Worm (Caenorhabditis elegans) whole organism, L2 larva: Measurements from ENCODE around the gene Y45F10D.16.

Experiments used
- C34F6.9 ChIP-seq: fragments of 150-350 bp; optimal IDR thresholded peaks from 2 replicates; lab custom pipeline; 2014; ENCODE audit warnings: missing biosample characterization, missing genetic modification characterization
- F13H6.1 ChIP-seq: sonication (generic microtip); optimal IDR thresholded peaks from 2 replicates; lab custom pipeline; 2016; ENCODE audit warnings: missing genetic modification characterization, missing compliant biosample characterization
- R02D3.7 ChIP-seq: fragments of 150-350 bp; optimal IDR thresholded peaks from 2 replicates; lab custom pipeline; 2014; ENCODE audit warnings: missing biosample characterization, missing genetic modification characterization
- Y55F3AM.14 ChIP-seq: fragments of 200-800 bp; sonication (Bioruptor generic); optimal IDR thresholded peaks from 2 replicates; lab custom pipeline; 2018; ENCODE audit warnings: mild to moderate bottlenecking, missing genetic modification characterization, missing compliant biosample characterization
- ZK546.5 ChIP-seq: sonication (generic microtip); optimal IDR thresholded peaks from 2 replicates; lab custom pipeline; 2017; ENCODE audit warnings: missing biosample characterization, missing genetic modification characterization
- alr-1 ChIP-seq: fragments of 150-350 bp; optimal IDR thresholded peaks from 2 replicates; lab custom pipeline; 2014; ENCODE audit warnings: missing biosample characterization, missing genetic modification characterization
- aly-2 ChIP-seq: fragments of 150-350 bp; optimal IDR thresholded peaks from 2 replicates; lab custom pipeline; 2014; ENCODE audit warnings: missing biosample characterization, missing genetic modification characterization
- ama-1 ChIP-seq: fragments of 150-350 bp; optimal IDR thresholded peaks from 2 replicates; lab custom pipeline; 2018; ENCODE audit warnings: inconsistent platforms
- blmp-1 ChIP-seq: sonication (generic microtip); optimal IDR thresholded peaks from 2 replicates; lab custom pipeline; 2017; ENCODE audit warnings: missing genetic modification characterization, mild to moderate bottlenecking, missing compliant biosample characterization, antibody characterized with exemption, moderate library complexity; ENCODE audit not compliant: insufficient read depth
- ceh-82 ChIP-seq: fragments of 150-350 bp; optimal IDR thresholded peaks from 2 replicates; lab custom pipeline; 2014; ENCODE audit warnings: missing biosample characterization, missing genetic modification characterization
- elt-1 ChIP-seq: fragments of 150-350 bp; optimal IDR thresholded peaks from 2 replicates; lab custom pipeline; 2014; ENCODE audit warnings: missing biosample characterization, missing genetic modification characterization
- elt-3 ChIP-seq: sonication (generic microtip); optimal IDR thresholded peaks from 2 replicates; lab custom pipeline; 2017; ENCODE audit warnings: missing biosample characterization, missing genetic modification characterization
- fos-1 ChIP-seq: fragments of 150-350 bp; optimal IDR thresholded peaks from 2 replicates; lab custom pipeline; 2014; ENCODE audit warnings: missing biosample characterization, missing genetic modification characterization
- lin-11 ChIP-seq: fragments of 150-350 bp; sonication (generic microtip); optimal IDR thresholded peaks from 2 replicates; lab custom pipeline; 2014; ENCODE audit warnings: missing biosample characterization, missing genetic modification characterization, inconsistent platforms, mixed read lengths
- lin-13 ChIP-seq: fragments of 150-350 bp; optimal IDR thresholded peaks from 2 replicates; lab custom pipeline; 2014; ENCODE audit warnings: missing biosample characterization, missing genetic modification reagents, missing genetic modification characterization
- lsy-2 ChIP-seq, 2 experiments: fragments of 150-350 bp in 1 of 2; sonication (generic microtip) in 1 of 2; optimal IDR thresholded peaks; 2 replicates each; lab custom pipeline; 2014 to 2017; ENCODE audit warnings: missing biosample characterization in 2 of 2, missing genetic modification characterization in 2 of 2
- mab-5 ChIP-seq: fragments of 150-350 bp; optimal IDR thresholded peaks from 2 replicates; lab custom pipeline; 2014; ENCODE audit warnings: missing biosample characterization, missing genetic modification characterization
- mbf-1 ChIP-seq: sonication (generic microtip); optimal IDR thresholded peaks from 2 replicates; lab custom pipeline; 2017; ENCODE audit warnings: missing biosample characterization, missing genetic modification characterization
- mdl-1 ChIP-seq, 2 experiments: fragments of 150-350 bp in 1 of 2; sonication (generic microtip) in 1 of 2; optimal IDR thresholded peaks; 2 replicates each; lab custom pipeline; 2017; ENCODE audit warnings: missing biosample characterization in 2 of 2, missing genetic modification characterization in 2 of 2
- nhr-12 ChIP-seq: fragments of 150-350 bp; optimal IDR thresholded peaks from 2 replicates; lab custom pipeline; 2014; ENCODE audit warnings: missing biosample characterization, missing genetic modification characterization
- nhr-129 ChIP-seq: fragments of 150-350 bp; optimal IDR thresholded peaks from 2 replicates; lab custom pipeline; 2014; ENCODE audit warnings: missing biosample characterization, missing genetic modification characterization
- nhr-21 ChIP-seq: fragments of 150-350 bp; optimal IDR thresholded peaks from 2 replicates; lab custom pipeline; 2014; ENCODE audit warnings: missing biosample characterization, missing genetic modification characterization
- nhr-237 ChIP-seq: fragments of 150-350 bp; optimal IDR thresholded peaks from 2 replicates; lab custom pipeline; 2014; ENCODE audit warnings: missing biosample characterization, missing genetic modification characterization
- nhr-25 ChIP-seq: fragments of 150-350 bp; sonication (generic microtip); optimal IDR thresholded peaks from 3 replicates; lab custom pipeline; 2014; ENCODE audit warnings: missing biosample characterization, missing genetic modification characterization
- peb-1 ChIP-seq: fragments of 150-350 bp; optimal IDR thresholded peaks from 2 replicates; lab custom pipeline; 2014; ENCODE audit warnings: missing biosample characterization, missing genetic modification characterization
- sem-4 ChIP-seq: fragments of 150-350 bp; optimal IDR thresholded peaks from 2 replicates; lab custom pipeline; 2014; ENCODE audit warnings: missing biosample characterization, missing genetic modification reagents, missing genetic modification characterization
- skn-1 ChIP-seq: sonication (generic microtip); optimal IDR thresholded peaks from 2 replicates; lab custom pipeline; 2017; ENCODE audit warnings: missing biosample characterization, missing genetic modification characterization
- sma-3 ChIP-seq: sonication (generic microtip); optimal IDR thresholded peaks from 2 replicates; lab custom pipeline; 2016; ENCODE audit warnings: missing genetic modification reagents, missing genetic modification characterization, missing compliant biosample characterization
- sma-9 ChIP-seq, 2 experiments: fragments of 150-350 bp in 1 of 2; sonication (generic microtip) in 1 of 2; optimal IDR thresholded peaks; 2 replicates each; lab custom pipeline; 2014 to 2016; ENCODE audit warnings: missing genetic modification characterization in 2 of 2, mild to moderate bottlenecking in 1 of 2, missing biosample characterization in 1 of 2, missing compliant biosample characterization in 1 of 2, missing genetic modification reagents in 1 of 2, moderate library complexity in 1 of 2
- unc-39 ChIP-seq: fragments of 150-350 bp; optimal IDR thresholded peaks from 2 replicates; lab custom pipeline; 2014; ENCODE audit warnings: missing biosample characterization, missing genetic modification characterization
- unc-55 ChIP-seq: fragments of 150-350 bp; sonication (generic microtip); optimal IDR thresholded peaks from 3 replicates; lab custom pipeline; 2014; ENCODE audit warnings: missing biosample characterization, missing genetic modification reagents, missing genetic modification characterization
- zag-1 ChIP-seq: fragments of 150-350 bp; optimal IDR thresholded peaks from 2 replicates; lab custom pipeline; 2014; ENCODE audit warnings: missing biosample characterization, missing genetic modification characterization
- ztf-1 ChIP-seq: fragments of 200-800 bp; sonication (Bioruptor generic); conservative IDR thresholded peaks from 2 replicates; pipeline ENCODE4 v1.3.6; 2022; ENCODE audit warnings: missing genetic modification characterization, missing compliant biosample characterization
- ztf-11 ChIP-seq: sonication (generic microtip); optimal IDR thresholded peaks from 2 replicates; lab custom pipeline; 2017; ENCODE audit warnings: missing biosample characterization, missing genetic modification characterization

The Y45F10D.16 gene

DNA sequence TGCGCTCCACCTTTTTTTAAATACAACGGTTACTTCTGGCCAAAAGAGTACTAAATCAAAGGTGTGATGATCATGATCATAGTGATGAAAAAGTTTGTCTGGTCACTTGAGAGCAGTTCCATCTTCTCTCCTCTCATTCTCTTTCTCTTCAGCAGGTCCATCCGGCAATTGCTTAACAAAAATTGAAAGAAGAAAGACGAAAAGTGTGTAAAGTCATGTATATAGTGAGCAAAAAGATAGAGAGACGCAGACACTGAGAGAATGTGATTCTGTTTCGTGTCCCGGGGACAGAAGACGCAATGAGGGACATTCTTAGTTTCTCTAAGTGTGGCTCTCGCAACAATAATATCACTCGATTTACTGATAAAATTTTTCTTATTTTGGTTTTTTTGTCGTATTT, 27.4 kb upstream of the Y45F10D.16 start:
- TF ChIP-seq sma-3 (GFP tag; lab: Kevin White, UChicago) (no peak), elt-1 (no peak), Y55F3AM.14 (no peak), F13H6.1 (tag; lab: Kevin White, UChicago) (peak; percentile 63), C34F6.9 (tag; lab: Kevin White, UChicago) (peak; percentile 13), skn-1 (no peak), nhr-129 (peak; percentile 87), mdl-1 (tag; optimal IDR thresholded peaks at IDR 0.05; lab: Kevin White, UChicago) (no peak), ztf-11 (tag; lab: Kevin White, UChicago) (no peak), fos-1 (tag; lab: Kevin White, UChicago) (no peak), blmp-1 (no peak), peb-1 (tag; lab: Kevin White, UChicago) (no peak), sem-4 (tag; lab: Kevin White, UChicago) (no peak), ztf-1 (GFP tag; lab: Robert Waterston, UW) (no peak)

ce11 chrIV:13750033-13750432, 26.2 kb upstream of the Y45F10D.16 start, which contains the start of gene sorb-1:
sorb-1 (plus strand) TSS chrIV:13750333.
- TF ChIP-seq nhr-12 (tag; lab: Kevin White, UChicago), result no peak

DNA sequence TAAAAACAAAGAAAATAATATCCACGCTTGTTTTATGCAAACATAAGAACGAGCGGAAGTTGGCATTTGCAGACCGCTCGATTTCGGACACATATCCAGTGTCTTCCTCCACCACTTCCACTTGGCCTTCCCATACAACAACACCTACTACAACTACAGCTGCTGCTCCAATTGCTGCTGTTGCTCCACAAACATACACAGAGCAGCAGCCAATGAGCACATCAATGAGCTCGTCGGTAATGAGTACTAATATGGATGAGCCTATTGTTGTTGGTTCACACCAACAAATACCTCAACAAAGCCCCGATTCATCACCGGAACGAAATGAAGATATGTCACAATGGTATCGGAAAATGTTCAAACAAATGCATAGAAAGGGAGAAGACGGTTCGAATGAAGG, 20.6 kb upstream of the Y45F10D.16 start:
- TF ChIP-seq F13H6.1 (tag; lab: Kevin White, UChicago) (no peak), sma-9 (GFP tag; optimal IDR thresholded peaks at IDR 0.05; lab: Kevin White, UChicago) (no peak), sma-9 (tag; optimal IDR thresholded peaks at IDR 0.05; lab: Kevin White, UChicago) (no peak), ztf-11 (tag; lab: Kevin White, UChicago) (no peak), nhr-25 (tag; lab: Kevin White, UChicago) (no peak), elt-3 (tag; lab: Kevin White, UChicago) (no peak), zag-1 (tag; lab: Kevin White, UChicago) (no peak), mdl-1 (tag; optimal IDR thresholded peaks at IDR 0.05; lab: Kevin White, UChicago) (no peak), mab-5 (tag; lab: Kevin White, UChicago) (no peak), alr-1 (tag; lab: Kevin White, UChicago) (no peak)

DNA sequence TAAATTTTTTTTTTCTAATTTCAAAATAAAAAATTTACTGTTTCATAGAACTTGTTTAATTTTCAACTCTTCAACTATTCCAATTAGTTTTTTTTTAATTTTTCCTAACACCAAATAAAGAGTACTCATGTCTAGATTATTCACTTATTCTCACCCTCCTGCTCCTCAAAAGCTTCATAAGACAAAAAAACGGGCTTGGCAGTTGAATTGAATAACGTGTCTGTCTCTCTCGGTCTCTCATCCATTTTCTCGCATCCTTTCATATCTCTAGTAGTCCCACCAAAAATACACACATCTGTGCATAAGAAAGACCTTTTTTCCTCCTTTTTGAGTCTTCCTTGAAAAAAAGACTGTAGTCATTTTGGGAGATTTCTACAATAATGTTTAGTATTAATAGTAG, 12.8 kb upstream of the Y45F10D.16 start:
- TF ChIP-seq nhr-25 (tag; lab: Kevin White, UChicago) (no peak), unc-55 (GFP tag; lab: Kevin White, UChicago) (peak; percentile 8), unc-39 (tag; lab: Kevin White, UChicago) (no peak), skn-1 (no peak)

DNA sequence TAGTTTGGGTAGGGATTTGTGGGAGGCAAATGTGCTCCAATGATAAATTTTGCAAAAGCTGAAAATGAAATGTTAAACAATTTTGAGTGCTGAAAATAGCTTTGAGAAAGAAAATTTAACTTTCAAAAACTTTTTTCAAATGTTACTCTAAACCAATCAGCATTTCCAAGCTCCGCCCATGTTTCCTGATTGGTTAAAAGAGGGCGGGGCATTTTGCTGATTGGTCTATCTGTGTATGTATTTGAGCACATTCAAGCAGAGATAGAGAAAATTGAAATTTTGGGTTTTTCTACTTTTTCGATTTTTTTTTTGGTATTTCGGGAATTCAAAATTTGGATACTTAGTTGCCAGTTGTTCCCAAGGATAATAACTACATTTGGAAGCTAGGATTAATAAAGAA, 11.5 kb upstream of the Y45F10D.16 start:
- TF ChIP-seq mbf-1 (tag; lab: Kevin White, UChicago), result no peak
- no peak for TF ChIP-seq lin-11
- TF ChIP-seq sma-9 (GFP tag; optimal IDR thresholded peaks at IDR 0.05; lab: Kevin White, UChicago), result no peak
- no peak for TF ChIP-seq sma-9 (tag; optimal IDR thresholded peaks at IDR 0.05; lab: Kevin White, UChicago)

DNA sequence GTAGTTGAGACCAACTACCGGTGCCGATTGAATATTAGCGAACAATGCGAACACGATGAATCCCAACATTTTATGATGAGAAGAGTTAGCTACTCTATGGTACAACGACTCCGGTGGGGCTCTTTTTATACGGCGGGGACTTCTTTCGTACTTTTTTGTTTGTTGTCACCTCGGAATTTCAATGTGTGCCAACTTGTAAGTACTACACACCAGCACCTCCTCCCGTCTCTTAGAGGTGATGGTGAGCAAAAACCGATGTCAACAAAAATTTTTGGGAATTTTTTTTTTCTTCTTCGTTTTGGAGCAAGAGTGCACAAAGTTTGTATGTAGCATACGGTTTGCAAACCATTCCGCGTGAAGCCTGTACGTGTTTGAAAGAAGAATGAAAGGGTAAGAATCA, 1.6 kb upstream of the Y45F10D.16 start, which contains the start of gene Y45F10D.2:
Gene Y45F10D.2 (minus strand): TSS at position 101 of the 400 bp plus-strand sequence.
- TF ChIP-seq ztf-11 (tag; lab: Kevin White, UChicago), result no peak
- TF ChIP-seq elt-1, result no peak
- TF ChIP-seq nhr-21, result no peak
- TF ChIP-seq R02D3.7 (tag; lab: Kevin White, UChicago), result no peak
- no peak for TF ChIP-seq lin-13 (GFP tag; lab: Kevin White, UChicago)
- no peak for TF ChIP-seq zag-1 (tag; lab: Kevin White, UChicago)
- no peak for TF ChIP-seq skn-1
- no peak for TF ChIP-seq Y55F3AM.14
- no peak for TF ChIP-seq ZK546.5 (tag; lab: Kevin White, UChicago)
- TF ChIP-seq nhr-237, result no peak
- TF ChIP-seq ama-1 (lab: Kevin White, UChicago), result no peak
- TF ChIP-seq nhr-12 (tag; lab: Kevin White, UChicago), result no peak
- no peak for TF ChIP-seq lsy-2 (tag; optimal IDR thresholded peaks at IDR 0.05; lab: Kevin White, UChicago)
- no peak for TF ChIP-seq mdl-1 (tag; optimal IDR thresholded peaks at IDR 0.05; lab: Kevin White, UChicago)
- no peak for TF ChIP-seq ceh-82 (tag; lab: Kevin White, UChicago)
- no peak for TF ChIP-seq nhr-129
- no peak for TF ChIP-seq blmp-1
- TF ChIP-seq aly-2 (tag; lab: Kevin White, UChicago), result no peak
- no peak for TF ChIP-seq fos-1 (tag; lab: Kevin White, UChicago)
- TF ChIP-seq, all 48 proteins: peak for 0
